Fruit fly (Drosophila melanogaster) S2 (cell line): ENCODE results near the gene Madm.

Experiments used
- CG8478 ChIP-seq: fragments of >200 bp; optimal IDR thresholded peaks from 2 replicates; lab custom pipeline; 2018
- CTCF ChIP-seq, 2 experiments: fragments of >200 bp; optimal IDR thresholded peaks; 2 replicates each; lab custom pipeline; 2018

DNA sequence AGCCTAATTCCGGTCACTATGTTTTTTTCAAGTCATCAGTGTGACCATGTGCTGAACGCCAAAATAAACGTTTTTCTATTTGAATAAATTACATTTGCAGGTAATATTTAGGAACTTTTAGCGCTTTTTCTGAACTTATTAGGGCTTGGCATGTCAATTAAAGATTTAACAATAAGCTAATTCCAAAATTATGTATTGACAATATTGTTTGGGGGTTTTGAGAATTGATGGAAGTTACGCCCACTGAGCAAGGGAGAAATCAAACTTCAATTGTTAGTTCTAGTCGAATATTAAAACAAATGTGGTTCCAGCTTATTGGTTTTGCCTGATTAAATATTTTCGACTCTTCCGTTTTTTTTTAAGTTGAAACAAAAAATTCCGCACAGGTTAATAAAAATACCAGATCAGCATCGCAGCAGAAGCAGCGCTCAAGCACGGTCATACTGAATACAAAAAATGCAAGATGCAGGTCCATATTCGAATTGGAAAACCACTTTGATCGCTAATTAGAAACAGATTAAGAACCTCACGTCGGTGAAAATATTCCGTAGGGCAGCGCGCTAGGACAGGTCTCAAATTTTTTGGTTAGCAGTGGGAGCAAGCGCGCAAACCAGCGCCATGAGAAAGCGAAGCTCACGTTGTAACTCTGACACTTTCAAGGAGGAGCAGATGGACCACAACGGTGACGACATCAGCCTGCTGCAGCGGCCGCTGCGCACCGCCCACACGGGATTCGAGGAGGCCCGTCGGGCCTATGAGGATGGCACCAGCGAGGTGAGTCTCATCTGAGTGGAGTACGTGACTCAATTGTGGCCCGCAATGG is 52.2 kb downstream of the Madm start, which contains the start of the genes PSMG1 and CG10979:
- TF ChIP-seq CG8478 (lab: Kevin White, UChicago) = no peak
- TF ChIP-seq CTCF (optimal IDR thresholded peaks at IDR 0.05; lab: Kevin White, UChicago) = no peak
